Worm (Caenorhabditis elegans): ENCODE data around the gene Y38F2AL.12.
A peak's percentile ranks its signal among the peaks of the same experiment; 100 is the strongest.

Gene Y38F2AL.12

ce11 chrIV:2327317-2327716, 10.9 kb downstream of the Y38F2AL.12 start (continued):
- TF ChIP-seq Y75B8A.6 (GFP tag; IDR thresholded peaks at IDR 0.05) (no peak), Y5F2A.4 (GFP tag; optimal IDR thresholded peaks at IDR 0.05) (no peak), daf-8 (GFP tag; IDR thresholded peaks at IDR 0.05) (no peak), mes-2 (tag; optimal IDR thresholded peaks at IDR 0.05; ENCODE audit: poor library complexity, severe bottlenecking) (peak; percentile 6), ceh-62 (tag; optimal IDR thresholded peaks at IDR 0.05) (no peak), mdl-1 (tag; optimal IDR thresholded peaks at IDR 0.05) (no peak), snpc-4 (tag; optimal IDR thresholded peaks at IDR 0.05) (no peak), attf-4 (tag; optimal IDR thresholded peaks at IDR 0.05) (no peak), pqm-1 (tag; optimal IDR thresholded peaks at IDR 0.05) (no peak), aly-2 (tag; optimal IDR thresholded peaks at IDR 0.05) (no peak), F10B5.3 (tag; optimal IDR thresholded peaks at IDR 0.05) (no peak), nhr-28 (tag; optimal IDR thresholded peaks at IDR 0.05) (no peak), F49E8.2 (tag; optimal IDR thresholded peaks at IDR 0.05; ENCODE audit: borderline replicate concordance) (no peak), skn-1 (tag; optimal IDR thresholded peaks at IDR 0.05) (no peak), mxl-2 (GFP tag; conservative IDR thresholded peaks at IDR 0.05) (no peak), unc-62 (GFP tag; optimal IDR thresholded peaks at IDR 0.05 in 1 of 2) (peak in 1 of 2 experiments; percentile 96), unc-62 (tag; optimal IDR thresholded peaks at IDR 0.05) (no peak), unc-130 (GFP tag; optimal IDR thresholded peaks at IDR 0.05) (no peak), lin-39 (tag; optimal IDR thresholded peaks at IDR 0.05) (no peak), F44E2.7 (GFP tag; IDR thresholded peaks at IDR 0.05) (no peak), zfp-3 (GFP tag; conservative IDR thresholded peaks at IDR 0.05) (0 out of 2 replicates have a peak, but pooled peaks have one; percentile 32)

- TF ChIP-seq dmd-8 (GFP tag; IDR thresholded peaks at IDR 0.05) (no peak), nhr-102 (tag; optimal IDR thresholded peaks at IDR 0.05) (no peak), gei-8 (GFP tag; optimal IDR thresholded peaks at IDR 0.05) (no peak), snpc-4 (tag; optimal IDR thresholded peaks at IDR 0.05) (no peak), pqm-1 (tag; optimal IDR thresholded peaks at IDR 0.05) (no peak), aha-1 (tag) (peak; percentile 27), F44E2.7 (GFP tag; IDR thresholded peaks at IDR 0.05) (no peak), ama-1 (optimal IDR thresholded peaks at IDR 0.05) (no peak)
These were observed 13.2 kb downstream of the Y38F2AL.12 start, which contains the start of gene nhr-236 for ce11 chrIV:2329540-2329939. nhr-236 (minus strand) TSS chrIV:2329640.

ce11 chrIV:2334012-2334411, 17.6 kb downstream of the Y38F2AL.12 start:
- 0 out of 2 replicates have a peak, but pooled peaks have one; percentile 21 for TF ChIP-seq ZK337.2 (GFP tag; IDR thresholded peaks at IDR 0.05)
- TF ChIP-seq lin-15B (tag; optimal IDR thresholded peaks at IDR 0.05): no peak
- TF ChIP-seq Y75B8A.6 (GFP tag; IDR thresholded peaks at IDR 0.05): no peak
- no peak for TF ChIP-seq nhr-6 (tag; optimal IDR thresholded peaks at IDR 0.05)
- TF ChIP-seq lin-29 (GFP tag; IDR thresholded peaks at IDR 0.05): no peak
- no peak for TF ChIP-seq mes-2 (tag; optimal IDR thresholded peaks at IDR 0.05; ENCODE audit: poor library complexity, severe bottlenecking)
- no peak for TF ChIP-seq pha-4 (GFP tag; IDR thresholded peaks at IDR 0.05)
- no peak for TF ChIP-seq pha-4 (tag; optimal IDR thresholded peaks at IDR 0.05)
- no peak for TF ChIP-seq zag-1 (tag; optimal IDR thresholded peaks at IDR 0.05)
- TF ChIP-seq php-3 (GFP tag; IDR thresholded peaks at IDR 0.05): no peak
- peak in 1 of 2 experiments; percentile 37 for TF ChIP-seq lsy-2 (tag; optimal IDR thresholded peaks at IDR 0.05)
- no peak for TF ChIP-seq lin-1 (GFP tag; IDR thresholded peaks at IDR 0.05)
- no peak for TF ChIP-seq saeg-2 (GFP tag; IDR thresholded peaks at IDR 0.05)
- no peak for TF ChIP-seq rbr-2 (tag; optimal IDR thresholded peaks at IDR 0.05)

- TF ChIP-seq hlh-30 (tag; optimal IDR thresholded peaks at IDR 0.05; ENCODE audit: insufficient read depth) (no peak), mep-1 (tag; optimal IDR thresholded peaks at IDR 0.05) (peak; percentile 62), F26F4.8 (GFP tag; conservative IDR thresholded peaks at IDR 0.05) (no peak), dpl-1 (GFP tag; optimal IDR thresholded peaks at IDR 0.05) (peak; percentile 68), ceh-20 (GFP tag; IDR thresholded peaks at IDR 0.05) (no peak), duxl-1 (tag; optimal IDR thresholded peaks at IDR 0.05; ENCODE audit: poor library complexity) (peak; percentile 43), lir-3 (tag; optimal IDR thresholded peaks at IDR 0.05) (no peak), dve-1 (tag; optimal IDR thresholded peaks at IDR 0.05; ENCODE audit: insufficient read depth) (peak; percentile 51), zip-2 (tag; optimal IDR thresholded peaks at IDR 0.05) (no peak), mdl-1 (tag; optimal IDR thresholded peaks at IDR 0.05) (no peak), D1046.2 (GFP tag; IDR thresholded peaks at IDR 0.05) (no peak), lin-1 (GFP tag; IDR thresholded peaks at IDR 0.05) (no peak), ceh-44 (GFP tag; IDR thresholded peaks at IDR 0.05) (no peak), Y5F2A.4 (GFP tag; optimal IDR thresholded peaks at IDR 0.05) (no peak)
These were observed 32.5 kb downstream of the Y38F2AL.12 start, which contains the start of the genes ppgn-1 and tftc-1 for ce11 chrIV:2348862-2349321. ppgn-1 (minus strand) TSS chrIV:2348912. tftc-1 (plus strand) TSS chrIV:2349271.

Data from whole organism, L4 larva.